Worm (Caenorhabditis elegans): Measurements from ENCODE around the gene spp-31.
A peak's percentile ranks its signal among the peaks of the same experiment; 100 is the strongest.

- TF ChIP-seq ztf-11 (tag; optimal IDR thresholded peaks at IDR 0.05) (no peak), nhr-25 (tag; optimal IDR thresholded peaks at IDR 0.05) (peak; percentile 73), fos-1 (tag; optimal IDR thresholded peaks at IDR 0.05) (no peak), skn-1 (tag; optimal IDR thresholded peaks at IDR 0.05) (no peak), snpc-4 (tag; optimal IDR thresholded peaks at IDR 0.05) (no peak), ztf-4 (tag; optimal IDR thresholded peaks at IDR 0.05) (no peak), elt-3 (tag; optimal IDR thresholded peaks at IDR 0.05) (peak in 1 of 3 experiments; percentile 33), fkh-10 (GFP tag; optimal IDR thresholded peaks at IDR 0.05) (no peak), nhr-237 (tag; optimal IDR thresholded peaks at IDR 0.05) (no peak), nhr-12 (tag; optimal IDR thresholded peaks at IDR 0.05) (no peak), ama-1 (optimal IDR thresholded peaks at IDR 0.05) (peak; percentile 18), ceh-82 (tag; optimal IDR thresholded peaks at IDR 0.05) (no peak), nhr-11 (tag; optimal IDR thresholded peaks at IDR 0.05) (no peak), ceh-9 (tag; optimal IDR thresholded peaks at IDR 0.05) (no peak)
Measured at ce11 chrIV:1454194-1454593, 47.8 kb downstream of the spp-31 start.

Data from whole organism, L3 larva.